Worm (Caenorhabditis elegans) whole organism, mixed stage, embryonic: ENCODE measurements around the gene Y73B6BL.12.

Source experiments
- bed-3 ChIP-seq: fragments of 200-800 bp; sonication (Bioruptor generic); optimal IDR thresholded peaks from 3 replicates; lab custom pipeline; 2018; ENCODE audit warnings: mild to moderate bottlenecking, missing genetic modification characterization, moderate library complexity, missing compliant biosample characterization
- blmp-1 ChIP-seq: fragments of 150-350 bp; optimal IDR thresholded peaks from 2 replicates; lab custom pipeline; 2014; ENCODE audit warnings: missing biosample characterization, missing genetic modification characterization
- elt-3 ChIP-seq: fragments of 150-350 bp; optimal IDR thresholded peaks from 2 replicates; lab custom pipeline; 2014; ENCODE audit warnings: missing biosample characterization, missing genetic modification characterization
- lsy-2 ChIP-seq: fragments of 150-350 bp; optimal IDR thresholded peaks from 2 replicates; lab custom pipeline; 2014; ENCODE audit warnings: missing biosample characterization, missing genetic modification characterization
- mep-1 ChIP-seq: fragments of 150-350 bp; optimal IDR thresholded peaks from 2 replicates; lab custom pipeline; 2017; ENCODE audit warnings: missing biosample characterization, missing genetic modification reagents, missing genetic modification characterization, inconsistent platforms
- nhr-12 ChIP-seq: fragments of 150-350 bp; optimal IDR thresholded peaks from 2 replicates; lab custom pipeline; 2014; ENCODE audit warnings: missing biosample characterization, missing genetic modification characterization
- nhr-237 ChIP-seq: fragments of 150-350 bp; optimal IDR thresholded peaks from 2 replicates; lab custom pipeline; 2014; ENCODE audit warnings: missing biosample characterization, missing genetic modification characterization
- nhr-28 ChIP-seq: fragments of 150-350 bp; optimal IDR thresholded peaks from 2 replicates; lab custom pipeline; 2014; ENCODE audit warnings: missing biosample characterization, missing genetic modification characterization
- nhr-76 ChIP-seq: sonication (generic microtip); optimal IDR thresholded peaks from 2 replicates; lab custom pipeline; 2017; ENCODE audit warnings: missing biosample characterization, missing genetic modification characterization
- pha-4 ChIP-seq: fragments of 150-350 bp; optimal IDR thresholded peaks from 2 replicates; lab custom pipeline; 2018; ENCODE audit warnings: missing biosample characterization, missing genetic modification reagents, missing genetic modification characterization
- snpc-4 ChIP-seq: fragments of 150-350 bp; optimal IDR thresholded peaks from 2 replicates; lab custom pipeline; 2014; ENCODE audit warnings: missing biosample characterization, missing genetic modification characterization
- unc-39 ChIP-seq: fragments of 150-350 bp; optimal IDR thresholded peaks from 2 replicates; lab custom pipeline; 2014; ENCODE audit warnings: missing biosample characterization, missing genetic modification characterization
- unc-62 ChIP-seq: fragments of 150-350 bp; optimal IDR thresholded peaks from 2 replicates; lab custom pipeline; 2014; ENCODE audit warnings: missing biosample characterization, missing genetic modification reagents, missing genetic modification characterization
- ztf-11 ChIP-seq: fragments of 150-350 bp; optimal IDR thresholded peaks from 2 replicates; lab custom pipeline; 2014; ENCODE audit warnings: missing biosample characterization, missing genetic modification characterization

ce11 chrIV:6336748-6337147 lies 19.5 kb upstream of the Y73B6BL.12 start:
- TF ChIP-seq nhr-12 (tag; lab: Kevin White, UChicago) (no peak), unc-39 (tag; lab: Kevin White, UChicago) (no peak), nhr-28 (tag; lab: Kevin White, UChicago) (no peak), blmp-1 (peak; percentile 4), snpc-4 (tag; lab: Kevin White, UChicago) (no peak), bed-3 (no peak), ztf-11 (tag; lab: Kevin White, UChicago) (no peak), nhr-76 (no peak), unc-62 (GFP tag; lab: Kevin White, UChicago) (peak; percentile 78), lsy-2 (peak; percentile 39), nhr-237 (tag; lab: Kevin White, UChicago) (peak; percentile 33), mep-1 (peak; percentile 20), elt-3 (tag; lab: Kevin White, UChicago) (peak; percentile 61), pha-4 (tag; lab: Kevin White, UChicago) (peak; percentile 70)
